Worm (Caenorhabditis elegans): ENCODE results near the gene srw-62.

Gene srw-62

ce11 chrII:7803174-7803573 lies 22.0 kb upstream of the srw-62 start:
- TF ChIP-seq dpl-1 (GFP tag; optimal IDR thresholded peaks at IDR 0.05) (no peak), snpc-4 (tag; optimal IDR thresholded peaks at IDR 0.05) (no peak), aly-2 (tag; optimal IDR thresholded peaks at IDR 0.05) (no peak), jun-1 (tag; optimal IDR thresholded peaks at IDR 0.05) (no peak), F49E8.2 (tag; optimal IDR thresholded peaks at IDR 0.05; ENCODE audit: borderline replicate concordance) (no peak), nhr-11 (tag; optimal IDR thresholded peaks at IDR 0.05) (no peak), daf-16 (GFP tag; optimal IDR thresholded peaks at IDR 0.05) (no peak), daf-16 (tag; optimal IDR thresholded peaks at IDR 0.05) (no peak), lim-7 (GFP tag; IDR thresholded peaks at IDR 0.05) (no peak), madf-5 (GFP tag; IDR thresholded peaks at IDR 0.05) (no peak)

- no peak for TF ChIP-seq nhr-28 (tag; optimal IDR thresholded peaks at IDR 0.05)
- TF ChIP-seq ceh-20 (GFP tag; IDR thresholded peaks at IDR 0.05): no peak
- no peak for TF ChIP-seq nhr-111 (GFP tag; optimal IDR thresholded peaks at IDR 0.05)
- TF ChIP-seq lsy-2 (tag; optimal IDR thresholded peaks at IDR 0.05): no peak
- TF ChIP-seq Y105C5A.15 (GFP tag; IDR thresholded peaks at IDR 0.05): no peak
- TF ChIP-seq zip-11 (GFP tag; IDR thresholded peaks at IDR 0.05): no peak
- TF ChIP-seq lin-15B (tag; optimal IDR thresholded peaks at IDR 0.05): no peak
- no peak for TF ChIP-seq daf-19 (GFP tag; conservative IDR thresholded peaks at IDR 0.05)
- TF ChIP-seq hmg-1.1 (GFP tag; IDR thresholded peaks at IDR 0.05): no peak
- no peak for TF ChIP-seq ctbp-1 (GFP tag; IDR thresholded peaks at IDR 0.05)
- no peak for TF ChIP-seq egl-43 (GFP tag; IDR thresholded peaks at IDR 0.05)
- TF ChIP-seq aly-2 (tag; optimal IDR thresholded peaks at IDR 0.05): no peak
- no peak for TF ChIP-seq nhr-25 (tag; optimal IDR thresholded peaks at IDR 0.05; ENCODE audit: borderline replicate concordance, insufficient read depth)
- TF ChIP-seq zfp-2 (tag; optimal IDR thresholded peaks at IDR 0.05): no peak
- TF ChIP-seq ceh-82 (tag; optimal IDR thresholded peaks at IDR 0.05): no peak
- no peak for TF ChIP-seq ceh-32 (tag; optimal IDR thresholded peaks at IDR 0.05; ENCODE audit: poor library complexity)
Measured at ce11 chrII:7806054-7806453, 19.2 kb upstream of the srw-62 start.

ce11 chrII:7806872-7807271 lies 18.3 kb upstream of the srw-62 start:
- no peak for TF ChIP-seq ceh-20 (GFP tag; IDR thresholded peaks at IDR 0.05)
- no peak for TF ChIP-seq hmg-1.1 (GFP tag; IDR thresholded peaks at IDR 0.05)
- no peak for TF ChIP-seq zfp-2 (tag; optimal IDR thresholded peaks at IDR 0.05)
- TF ChIP-seq daf-19 (GFP tag; conservative IDR thresholded peaks at IDR 0.05): no peak
- TF ChIP-seq egl-27 (tag; optimal IDR thresholded peaks at IDR 0.05): no peak
- no peak for TF ChIP-seq lin-15B (tag; optimal IDR thresholded peaks at IDR 0.05)
- peak; percentile 11 for TF ChIP-seq mxl-3 (GFP tag; optimal IDR thresholded peaks at IDR 0.05)
- no peak for TF ChIP-seq mdt-29 (GFP tag; IDR thresholded peaks at IDR 0.05)
- no peak for TF ChIP-seq unc-39 (tag; optimal IDR thresholded peaks at IDR 0.05)
- TF ChIP-seq hlh-11 (tag; optimal IDR thresholded peaks at IDR 0.05): peak; percentile 9
- TF ChIP-seq unc-130 (GFP tag; optimal IDR thresholded peaks at IDR 0.05): no peak
- TF ChIP-seq lin-38 (GFP tag; IDR thresholded peaks at IDR 0.05): no peak
- peak; percentile 67 for TF ChIP-seq dpl-1 (GFP tag; optimal IDR thresholded peaks at IDR 0.05)
- TF ChIP-seq nhr-102 (tag; optimal IDR thresholded peaks at IDR 0.05): no peak
- TF ChIP-seq dmd-6 (GFP tag; IDR thresholded peaks at IDR 0.05): peak; percentile 45; the same call in 1 of the 2 replicates
- no peak for TF ChIP-seq F49E8.2 (tag; optimal IDR thresholded peaks at IDR 0.05; ENCODE audit: borderline replicate concordance)
- peak; percentile 70 for TF ChIP-seq hlh-30 (tag; optimal IDR thresholded peaks at IDR 0.05; ENCODE audit: insufficient read depth)

ce11 chrII:7808153-7808552 lies 17.1 kb upstream of the srw-62 start:
- TF ChIP-seq ceh-62 (tag; optimal IDR thresholded peaks at IDR 0.05) (no peak), unc-62 (GFP tag; optimal IDR thresholded peaks at IDR 0.05 in 1 of 2) (peak in 1 of 2 experiments; percentile 98), unc-62 (tag; optimal IDR thresholded peaks at IDR 0.05) (no peak)
